Fruit fly (Drosophila melanogaster): ENCODE results near the gene rux.

- TF ChIP-seq Hr78 (GFP tag; optimal IDR thresholded peaks at IDR 0.05), result no peak
- TF ChIP-seq Mio (GFP tag; optimal IDR thresholded peaks at IDR 0.05), result no peak
- no peak for TF ChIP-seq CG9705 (GFP tag; optimal IDR thresholded peaks at IDR 0.05)
- no peak for TF ChIP-seq jim (GFP tag; optimal IDR thresholded peaks at IDR 0.05)
- TF ChIP-seq tai (GFP tag; optimal IDR thresholded peaks at IDR 0.05), result no peak
Measured at dm6 chrX:5987362-5987761, 50.2 kb downstream of the rux start.

All from whole organism, wandering third instar larva.